Worm (Caenorhabditis elegans): ENCODE results near the gene ttr-18.
"Not testable (repeated sequence)": the region's sequence is repeated elsewhere in the genome, so short reads cannot be mapped to it uniquely, and the experiment has no call there.

ttr-18 gene

DNA sequence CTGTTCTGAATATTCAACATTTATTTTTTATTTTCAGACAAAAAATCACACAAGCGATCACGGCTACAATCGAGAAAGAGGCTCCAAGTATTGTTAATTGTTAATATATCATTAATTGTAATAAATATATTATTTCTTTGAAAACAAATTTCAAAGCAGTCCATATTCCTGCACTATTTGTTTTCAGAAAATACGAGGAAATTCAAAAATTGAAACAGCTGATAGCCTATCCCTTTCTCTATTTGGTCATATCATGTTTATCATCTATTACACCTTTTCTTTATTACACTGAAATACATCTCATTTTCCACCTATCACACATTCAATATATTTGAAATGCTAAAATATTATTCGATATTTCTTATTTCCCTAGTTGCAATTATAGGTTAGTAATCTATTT lies 41.6 kb downstream of the ttr-18 start, which contains the start of gene W02B12.13:
Gene W02B12.13 (plus strand): TSS at position 301 of the 400 bp plus-strand sequence.
- TF ChIP-seq nhr-237 (tag; optimal IDR thresholded peaks at IDR 0.05) (no peak), ztf-11 (tag; optimal IDR thresholded peaks at IDR 0.05) (no peak)

ce11 chrII:11443862-11444261 lies 42.7 kb downstream of the ttr-18 start, which contains the start of gene adbp-1:
Gene adbp-1 (plus strand): TSS chrII:11444162.
- TF ChIP-seq elt-3 (tag; optimal IDR thresholded peaks at IDR 0.05) (no peak), mdl-1 (tag; optimal IDR thresholded peaks at IDR 0.05) (no peak), C34F6.9 (tag; optimal IDR thresholded peaks at IDR 0.05) (no peak), sem-4 (tag; optimal IDR thresholded peaks at IDR 0.05) (no peak), lsy-2 (tag; optimal IDR thresholded peaks at IDR 0.05) (no peak), nhr-6 (tag; optimal IDR thresholded peaks at IDR 0.05) (no peak), crh-2 (tag; optimal IDR thresholded peaks at IDR 0.05) (no peak), F13H6.1 (tag; optimal IDR thresholded peaks at IDR 0.05) (no peak), mbf-1 (tag; optimal IDR thresholded peaks at IDR 0.05) (no peak), ztf-4 (tag; optimal IDR thresholded peaks at IDR 0.05) (no peak), skn-1 (tag; optimal IDR thresholded peaks at IDR 0.05) (no peak), ztf-1 (GFP tag; conservative IDR thresholded peaks at IDR 0.05) (no peak), ceh-82 (tag; optimal IDR thresholded peaks at IDR 0.05) (no peak), nhr-12 (tag; optimal IDR thresholded peaks at IDR 0.05) (no peak), nhr-11 (tag; optimal IDR thresholded peaks at IDR 0.05) (no peak), nhr-237 (tag; optimal IDR thresholded peaks at IDR 0.05) (no peak), zag-1 (tag; optimal IDR thresholded peaks at IDR 0.05) (no peak)

- TF ChIP-seq fos-1 (tag; optimal IDR thresholded peaks at IDR 0.05) (no peak), lin-39 (tag; optimal IDR thresholded peaks at IDR 0.05) (no peak), F13H6.1 (tag; optimal IDR thresholded peaks at IDR 0.05) (no peak), nhr-11 (tag; optimal IDR thresholded peaks at IDR 0.05) (no peak)
Observed at ce11 chrII:11443128-11443527, 43.4 kb downstream of the ttr-18 start.

ce11 chrII:11442425-11442824 lies 44.1 kb downstream of the ttr-18 start, which contains the start of gene ebp-2:
Gene ebp-2 (plus strand): TSS chrII:11442725.
- not testable (repeated sequence) for TF ChIP-seq nhr-10 (tag; optimal IDR thresholded peaks at IDR 0.05); blmp-1 (tag; optimal IDR thresholded peaks at IDR 0.05; ENCODE audit: insufficient read depth); crh-2 (tag; optimal IDR thresholded peaks at IDR 0.05)

- TF ChIP-seq ZK546.5 (tag; optimal IDR thresholded peaks at IDR 0.05) (no peak), mab-5 (tag; optimal IDR thresholded peaks at IDR 0.05) (no peak), C34F6.9 (tag; optimal IDR thresholded peaks at IDR 0.05) (peak; percentile 72), nhr-23 (tag; optimal IDR thresholded peaks at IDR 0.05) (no peak), lin-13 (GFP tag; optimal IDR thresholded peaks at IDR 0.05) (peak; percentile 22), nhr-129 (tag; optimal IDR thresholded peaks at IDR 0.05) (peak; percentile 51), sma-9 (GFP tag; optimal IDR thresholded peaks at IDR 0.05) (peak; percentile 33), sma-9 (tag; optimal IDR thresholded peaks at IDR 0.05) (no peak), unc-55 (GFP tag; optimal IDR thresholded peaks at IDR 0.05) (peak; percentile 78), lsy-2 (tag; optimal IDR thresholded peaks at IDR 0.05) (peak; percentile 34 to 72), blmp-1 (tag; optimal IDR thresholded peaks at IDR 0.05; ENCODE audit: insufficient read depth) (peak; percentile 8), R02D3.7 (tag; optimal IDR thresholded peaks at IDR 0.05) (peak; percentile 73), gmeb-1 (tag; optimal IDR thresholded peaks at IDR 0.05) (peak; percentile 81), ama-1 (optimal IDR thresholded peaks at IDR 0.05) (no peak), ceh-16 (tag; optimal IDR thresholded peaks at IDR 0.05) (no peak)
Observed at ce11 chrII:11440265-11440664, 46.3 kb downstream of the ttr-18 start, which contains the start of gene VW02B12L.2. Gene VW02B12L.2 (minus strand): TSS chrII:11440329.

DNA sequence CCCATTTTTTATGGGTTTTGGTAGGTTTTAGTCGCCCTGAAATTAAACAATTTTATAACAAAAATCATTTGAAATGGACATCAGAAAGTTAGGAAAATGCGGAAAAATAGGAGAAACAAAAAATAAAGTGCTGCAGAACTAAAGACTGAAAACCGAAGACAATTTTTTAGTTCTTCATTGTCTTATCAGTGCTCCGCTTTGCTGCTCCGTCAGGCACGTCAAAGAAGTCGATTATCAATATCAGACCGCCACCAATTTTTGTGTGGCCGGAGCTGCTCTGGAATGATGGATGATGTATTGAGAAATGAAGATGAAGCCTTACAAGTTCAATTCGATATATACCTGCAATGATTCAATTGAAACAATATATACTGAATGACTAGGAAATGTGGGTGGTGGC lies 48.1 kb downstream of the ttr-18 start, which contains the start of gene vha-6:
Gene vha-6 (minus strand): TSS at position 36 of the 400 bp plus-strand sequence.
- TF ChIP-seq R02D3.7 (tag; optimal IDR thresholded peaks at IDR 0.05) (no peak), crh-2 (tag; optimal IDR thresholded peaks at IDR 0.05) (peak; percentile 39), F13H6.1 (tag; optimal IDR thresholded peaks at IDR 0.05) (no peak), nhr-10 (tag; optimal IDR thresholded peaks at IDR 0.05) (no peak), elt-1 (tag; optimal IDR thresholded peaks at IDR 0.05) (no peak), fos-1 (tag; optimal IDR thresholded peaks at IDR 0.05) (peak; percentile 52), nhr-23 (tag; optimal IDR thresholded peaks at IDR 0.05) (no peak), peb-1 (tag; optimal IDR thresholded peaks at IDR 0.05) (no peak), nhr-6 (tag; optimal IDR thresholded peaks at IDR 0.05) (no peak)

Data from whole organism, L2 larva.